Worm (Caenorhabditis elegans): ENCODE measurements around the gene F47E1.1.
A peak's percentile ranks its signal among the peaks of the same experiment; 100 is the strongest.

F47E1.1 gene

DNA sequence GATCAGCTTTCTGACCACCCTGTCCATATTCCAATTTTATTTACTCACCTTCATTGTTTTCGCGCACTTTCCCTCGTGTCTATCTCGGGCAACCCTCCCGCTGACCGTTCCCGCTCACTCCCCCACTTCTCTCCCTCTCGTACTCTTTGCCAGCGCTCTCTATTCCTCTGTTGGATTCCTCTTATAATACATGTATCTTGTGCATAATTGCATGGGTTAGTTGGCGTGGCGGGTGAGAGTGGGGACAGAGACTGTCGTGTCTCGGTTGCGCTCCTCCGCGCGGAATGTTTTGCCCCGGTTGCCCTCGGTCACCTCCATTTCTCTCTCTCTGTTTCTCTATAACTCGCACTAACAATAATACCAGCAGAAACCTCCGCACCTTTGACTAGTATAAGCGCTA lies 25.2 kb downstream of the F47E1.1 start (continued):
- no peak for TF ChIP-seq nhr-11 (tag; optimal IDR thresholded peaks at IDR 0.05)
- peak; percentile 45 for TF ChIP-seq ceh-34 (tag; optimal IDR thresholded peaks at IDR 0.05)

DNA sequence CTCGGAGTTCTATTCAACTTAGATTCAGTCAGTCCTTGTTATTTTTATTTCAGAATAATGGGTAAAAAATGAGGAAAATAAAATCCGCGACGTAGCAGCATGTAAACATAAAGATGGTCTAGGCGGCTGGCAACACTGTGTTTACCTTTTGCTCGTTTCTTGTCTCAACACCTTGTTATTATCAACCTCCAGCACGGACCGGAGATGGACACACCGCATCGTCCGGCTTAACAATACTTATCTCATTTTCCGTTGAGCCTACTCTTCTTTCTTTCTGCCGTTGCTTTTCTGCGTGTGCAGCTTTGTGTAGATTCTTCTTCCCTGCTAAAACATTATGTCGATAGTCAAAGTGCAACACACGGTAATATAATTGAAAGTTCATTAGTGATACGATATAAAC lies 26.1 kb downstream of the F47E1.1 start:
- TF ChIP-seq pax-1 (tag; optimal IDR thresholded peaks at IDR 0.05) (peak; percentile 76), ceh-30 (tag; optimal IDR thresholded peaks at IDR 0.05) (no peak)

DNA sequence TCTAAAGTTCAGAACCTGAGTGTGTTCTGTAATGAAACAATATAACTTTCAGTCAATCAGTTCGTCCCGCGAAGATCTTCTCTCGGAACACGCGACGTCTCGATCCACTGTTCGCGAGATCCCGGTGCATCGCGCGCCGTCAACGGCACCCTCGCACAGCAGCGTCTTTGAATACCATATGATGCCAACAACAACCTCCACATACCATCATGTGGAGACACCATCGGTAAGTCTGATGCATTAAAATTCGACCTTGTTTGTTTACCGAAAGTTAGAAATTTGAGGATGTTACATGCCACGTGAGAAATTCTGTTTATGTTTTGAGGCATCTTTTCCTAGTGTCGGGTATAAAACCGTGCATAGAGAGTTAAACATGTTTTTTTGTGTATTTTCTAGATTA lies 26.6 kb downstream of the F47E1.1 start:
- TF ChIP-seq pqm-1 (tag; optimal IDR thresholded peaks at IDR 0.05) (no peak), unc-3 (GFP tag; conservative IDR thresholded peaks at IDR 0.05) (no peak), unc-3 (tag; optimal IDR thresholded peaks at IDR 0.05) (no peak)

DNA sequence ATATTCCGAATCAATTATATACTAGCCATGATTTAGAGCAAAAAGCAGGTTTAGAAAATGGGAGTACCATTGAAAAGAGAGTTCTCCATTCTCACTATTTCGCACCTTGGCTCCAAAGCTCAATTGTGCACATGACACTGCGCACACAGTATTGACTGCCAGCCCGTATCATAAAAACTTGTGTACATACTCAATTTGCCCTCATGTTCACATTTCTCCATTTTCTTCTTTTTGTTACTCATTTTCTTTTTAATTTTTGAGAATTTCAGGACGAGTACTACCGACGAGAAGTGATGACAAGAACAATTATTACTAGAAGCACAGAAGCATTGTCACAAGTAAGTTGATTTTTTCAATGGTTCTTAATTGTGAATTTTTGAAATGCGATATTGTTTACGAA lies 27.4 kb downstream of the F47E1.1 start:
- TF ChIP-seq F13H6.1 (tag; optimal IDR thresholded peaks at IDR 0.05) (no peak), pax-1 (tag; optimal IDR thresholded peaks at IDR 0.05) (no peak), ama-1 (optimal IDR thresholded peaks at IDR 0.05) (no peak), ref-2 (tag; optimal IDR thresholded peaks at IDR 0.05) (no peak), ahr-1 (tag; optimal IDR thresholded peaks at IDR 0.05) (no peak), lim-6 (tag; optimal IDR thresholded peaks at IDR 0.05) (no peak), pag-3 (tag; optimal IDR thresholded peaks at IDR 0.05; ENCODE audit: borderline replicate concordance) (no peak), syd-9 (tag; optimal IDR thresholded peaks at IDR 0.05) (no peak), tbx-7 (tag; optimal IDR thresholded peaks at IDR 0.05) (no peak), hlh-6 (tag; optimal IDR thresholded peaks at IDR 0.05) (no peak), ceh-19 (GFP tag; optimal IDR thresholded peaks at IDR 0.05) (no peak), gmeb-2 (tag; optimal IDR thresholded peaks at IDR 0.05) (no peak), dmd-4 (tag; optimal IDR thresholded peaks at IDR 0.05; ENCODE audit: borderline replicate concordance) (no peak), ceh-30 (tag; optimal IDR thresholded peaks at IDR 0.05) (no peak), ceh-2 (tag; optimal IDR thresholded peaks at IDR 0.05) (no peak), Y22D7AL.16 (tag; optimal IDR thresholded peaks at IDR 0.05) (no peak), nhr-11 (tag; optimal IDR thresholded peaks at IDR 0.05) (no peak), nfya-1 (tag; optimal IDR thresholded peaks at IDR 0.05) (no peak), tbx-2 (tag; optimal IDR thresholded peaks at IDR 0.05) (no peak), ceh-18 (tag; optimal IDR thresholded peaks at IDR 0.05) (no peak)

DNA sequence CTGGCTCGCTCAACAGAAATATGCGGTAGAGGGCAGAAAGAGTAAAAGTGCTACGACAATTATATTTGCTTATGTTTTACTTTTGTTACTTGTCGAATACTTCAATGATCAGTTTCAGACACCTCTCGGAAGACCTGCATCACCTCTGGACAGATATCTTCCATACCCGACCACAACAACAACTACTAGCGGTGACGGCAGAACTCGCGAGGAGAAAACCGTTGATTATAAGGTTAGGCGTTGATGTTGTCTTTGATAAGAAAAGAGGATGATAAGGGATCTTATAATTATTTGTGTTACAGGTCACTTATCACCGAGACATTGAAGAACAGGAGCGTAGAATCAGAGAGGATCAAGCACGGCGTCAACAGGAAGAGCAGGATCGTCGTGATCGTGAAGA lies 28.1 kb downstream of the F47E1.1 start:
- TF ChIP-seq tbx-7 (tag; optimal IDR thresholded peaks at IDR 0.05) (no peak), elt-2 (tag; optimal IDR thresholded peaks at IDR 0.05) (peak; percentile 74), ceh-6 (GFP tag; optimal IDR thresholded peaks at IDR 0.05) (no peak), ceh-19 (GFP tag; optimal IDR thresholded peaks at IDR 0.05) (no peak)

DNA sequence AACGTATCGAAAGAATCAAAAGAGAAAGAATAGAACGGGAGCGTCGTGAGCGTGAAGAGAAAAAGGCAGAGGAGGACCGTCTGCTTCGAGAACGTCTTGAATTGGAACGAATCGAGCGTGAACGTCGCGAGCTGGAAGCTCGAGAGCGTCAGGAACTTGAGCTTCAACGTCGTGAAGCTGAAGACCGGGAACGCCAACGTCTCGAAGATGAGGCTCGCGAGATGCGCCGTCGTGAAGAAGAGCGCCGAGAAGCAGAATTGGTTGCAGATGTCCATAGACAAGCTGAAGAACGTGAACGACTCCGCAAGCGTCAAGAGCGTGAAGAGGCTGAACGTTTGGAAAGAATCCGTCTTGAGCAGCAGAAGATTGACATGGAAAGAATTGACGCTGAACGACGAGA lies 28.9 kb downstream of the F47E1.1 start:
- TF ChIP-seq ceh-45 (GFP tag; IDR thresholded peaks at IDR 0.05) (no peak), pat-9 (tag; optimal IDR thresholded peaks at IDR 0.05) (no peak), zip-5 (tag; optimal IDR thresholded peaks at IDR 0.05) (no peak), unc-86 (tag; optimal IDR thresholded peaks at IDR 0.05) (no peak), F13H6.1 (tag; optimal IDR thresholded peaks at IDR 0.05) (no peak), ets-4 (tag; optimal IDR thresholded peaks at IDR 0.05) (no peak), hlh-8 (tag; optimal IDR thresholded peaks at IDR 0.05) (no peak), ztf-16 (tag; optimal IDR thresholded peaks at IDR 0.05) (no peak), eyg-1 (tag; optimal IDR thresholded peaks at IDR 0.05) (no peak), syd-9 (tag; optimal IDR thresholded peaks at IDR 0.05) (no peak), odd-2 (tag; optimal IDR thresholded peaks at IDR 0.05) (no peak), lim-6 (tag; optimal IDR thresholded peaks at IDR 0.05) (no peak), ahr-1 (tag; optimal IDR thresholded peaks at IDR 0.05) (no peak), unc-55 (GFP tag; optimal IDR thresholded peaks at IDR 0.05) (no peak), lin-11 (tag; optimal IDR thresholded peaks at IDR 0.05) (no peak), ceh-2 (tag; optimal IDR thresholded peaks at IDR 0.05) (no peak), ceh-19 (GFP tag; optimal IDR thresholded peaks at IDR 0.05) (no peak), pax-1 (tag; optimal IDR thresholded peaks at IDR 0.05) (no peak), elt-4 (tag; optimal IDR thresholded peaks at IDR 0.05) (no peak), ceh-9 (tag; optimal IDR thresholded peaks at IDR 0.05) (no peak)
